Worm (Caenorhabditis elegans) whole organism, L1 larva: Measurements from ENCODE around the gene K02D10.8.

Experiments used
- ama-1 ChIP-seq: fragments of 150-350 bp; optimal IDR thresholded peaks from 2 replicates; lab custom pipeline; 2014
- fkh-10 ChIP-seq: sonication (generic microtip); optimal IDR thresholded peaks from 2 replicates; lab custom pipeline; 2017; ENCODE audit warnings: missing biosample characterization, missing genetic modification reagents, missing genetic modification characterization
- lin-15B ChIP-seq: fragments of 150-350 bp; sonication (generic microtip); optimal IDR thresholded peaks from 3 replicates; lab custom pipeline; 2014; ENCODE audit warnings: missing biosample characterization, missing genetic modification characterization
- mdl-1 ChIP-seq, 2 experiments: fragments of 150-350 bp; optimal IDR thresholded peaks; 2 replicates each; lab custom pipeline; 2014 to 2017; ENCODE audit warnings: missing biosample characterization in 2 of 2, missing genetic modification characterization in 2 of 2, inconsistent platforms in 1 of 2
- nhr-237 ChIP-seq: fragments of 150-350 bp; optimal IDR thresholded peaks from 2 replicates; lab custom pipeline; 2014; ENCODE audit warnings: missing biosample characterization, missing genetic modification characterization
- nhr-28 ChIP-seq: fragments of 150-350 bp; optimal IDR thresholded peaks from 2 replicates; lab custom pipeline; 2014; ENCODE audit warnings: missing biosample characterization, missing genetic modification characterization
- pag-3 ChIP-seq: sonication (generic microtip); optimal IDR thresholded peaks from 2 replicates; lab custom pipeline; 2017; ENCODE audit warnings: missing genetic modification characterization, mild to moderate bottlenecking, missing compliant biosample characterization, antibody characterized with exemption, borderline replicate concordance; ENCODE audit not compliant: insufficient read depth
- skn-1 ChIP-seq: fragments of 150-350 bp; optimal IDR thresholded peaks from 2 replicates; lab custom pipeline; 2014; ENCODE audit warnings: missing biosample characterization, missing genetic modification characterization
- snpc-4 ChIP-seq: fragments of 150-350 bp; optimal IDR thresholded peaks from 2 replicates; lab custom pipeline; 2014; ENCODE audit warnings: missing biosample characterization, missing genetic modification characterization
- zag-1 ChIP-seq: fragments of 150-350 bp; optimal IDR thresholded peaks from 2 replicates; lab custom pipeline; 2014; ENCODE audit warnings: missing biosample characterization, missing genetic modification characterization
- ztf-4 ChIP-seq: fragments of 150-350 bp; optimal IDR thresholded peaks from 2 replicates; lab custom pipeline; 2014; ENCODE audit warnings: missing biosample characterization, missing genetic modification characterization

DNA sequence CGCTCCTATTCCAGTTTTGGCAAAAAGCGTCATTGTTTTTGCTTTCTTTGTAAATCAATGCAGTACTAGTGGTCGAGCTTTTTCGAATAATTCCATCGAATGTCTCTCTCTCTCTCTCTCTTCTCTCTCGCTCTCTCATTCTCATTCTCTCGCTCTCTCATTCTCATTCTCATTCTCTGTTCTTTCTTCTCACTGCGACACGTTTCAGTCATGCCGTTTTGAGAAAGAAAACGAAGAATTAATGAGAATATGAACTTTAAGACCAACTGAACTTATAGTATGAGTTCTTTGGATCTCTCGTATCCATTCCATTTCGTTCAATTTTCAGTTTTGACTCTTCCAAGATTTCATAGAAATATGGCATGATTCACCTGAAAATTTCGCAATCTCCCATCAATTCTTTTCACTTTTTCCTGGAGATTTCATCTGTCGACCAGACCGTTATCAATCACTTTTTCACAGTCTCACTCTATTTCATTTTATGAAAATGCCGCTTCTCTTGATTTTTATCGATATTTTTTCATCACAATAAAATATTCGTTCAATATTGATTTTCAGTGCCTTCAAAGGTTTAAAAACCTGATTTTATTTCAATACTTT, 13.6 kb upstream of the K02D10.8 start:
- no peak for TF ChIP-seq snpc-4
- TF ChIP-seq lin-15B, result no peak
- TF ChIP-seq fkh-10 (GFP tag; lab: Kevin White, UChicago), result no peak
- TF ChIP-seq pag-3, result no peak
- no peak for TF ChIP-seq ama-1 (lab: Kevin White, UChicago)
- no peak for TF ChIP-seq nhr-237 (tag; lab: Kevin White, UChicago)
- TF ChIP-seq nhr-28 (tag; lab: Kevin White, UChicago), result no peak
- no peak for TF ChIP-seq mdl-1 (tag; optimal IDR thresholded peaks at IDR 0.05; lab: Kevin White, UChicago)
- no peak for TF ChIP-seq skn-1 (tag; lab: Kevin White, UChicago)
- TF ChIP-seq zag-1 (tag; lab: Kevin White, UChicago), result no peak
- TF ChIP-seq ztf-4, result no peak
